Worm (Caenorhabditis elegans) whole organism, L4/young adult: ENCODE data around the gene R105.5.

ENCODE experiments used
- dao-5 ChIP-seq: sonication (generic microtip); optimal IDR thresholded peaks from 2 replicates; lab custom pipeline; 2016; ENCODE audit warnings: missing genotype, missing genetic modification characterization, moderate library complexity, missing compliant biosample characterization
- him-1 ChIP-seq: sonication (generic microtip); optimal IDR thresholded peaks from 2 replicates; lab custom pipeline; 2016; ENCODE audit warnings: missing genotype, missing genetic modification reagents, missing genetic modification characterization, missing compliant biosample characterization

DNA sequence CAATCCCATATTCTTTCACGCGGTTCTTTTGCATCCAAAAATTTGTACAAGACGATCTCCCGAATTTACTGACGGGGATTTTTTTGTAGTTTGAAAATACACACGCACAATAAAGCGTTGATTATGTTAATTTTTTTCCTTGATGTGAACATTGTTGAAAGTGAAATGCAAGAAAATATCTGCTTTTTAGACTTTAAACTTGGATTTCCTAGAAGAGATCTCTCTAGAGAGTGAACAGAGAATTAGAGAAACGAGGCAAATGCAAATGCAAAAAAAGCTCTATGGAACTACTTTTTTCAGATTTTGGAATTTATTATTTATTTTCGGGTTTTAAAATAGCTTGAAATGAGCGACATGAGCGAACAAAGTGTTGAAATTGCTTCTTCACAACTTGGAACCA is 29.0 kb downstream of the R105.5 start, which contains the start of gene F29B9.1:
- TF ChIP-seq dao-5 (tag; lab: Kevin White, UChicago) (no peak), him-1 (no peak)
